Worm (Caenorhabditis elegans) whole organism, young adult: ENCODE results near the gene ceh-31.
A peak's percentile ranks its signal among the peaks of the same experiment; 100 is the strongest.

Experiments
- B0336.3 ChIP-seq: fragments of 200-800 bp; sonication (Bioruptor generic); IDR thresholded peaks from 2 replicates; pipeline ENCODE4 v1.3.6; 2022; ENCODE audit warnings: missing genetic modification characterization, missing compliant biosample characterization
- F22D6.2 ChIP-seq: sonication (generic microtip); optimal IDR thresholded peaks from 2 replicates; lab custom pipeline; 2016; ENCODE audit warnings: mild to moderate bottlenecking, missing genetic modification characterization, missing compliant biosample characterization
- F55B11.4 ChIP-seq: sonication (generic microtip); optimal IDR thresholded peaks from 2 replicates; lab custom pipeline; 2016; ENCODE audit warnings: missing compliant biosample characterization, missing genetic modification characterization, borderline replicate concordance; ENCODE audit not compliant: insufficient read depth
- F57A8.1 ChIP-seq: fragments of 200-800 bp; sonication (Bioruptor generic); optimal IDR thresholded peaks from 2 replicates; lab custom pipeline; 2018; ENCODE audit warnings: mild to moderate bottlenecking, missing genetic modification characterization, moderate library complexity, missing compliant biosample characterization
- K11D2.4 ChIP-seq: fragments of 200-800 bp; sonication (Bioruptor generic); IDR thresholded peaks from 2 replicates; pipeline ENCODE4 v1.3.6; 2022; ENCODE audit warnings: missing genetic modification reagents, missing genetic modification characterization, missing compliant biosample characterization
- K12H6.12 ChIP-seq: fragments of 200-800 bp; sonication (Bioruptor generic); optimal IDR thresholded peaks from 2 replicates; lab custom pipeline; 2018; ENCODE audit warnings: mild to moderate bottlenecking, missing genetic modification characterization, missing compliant biosample characterization
- akir-1 ChIP-seq: fragments of 200-800 bp; sonication (Bioruptor generic); optimal IDR thresholded peaks from 2 replicates; lab custom pipeline; 2018; ENCODE audit warnings: mild to moderate bottlenecking, missing genetic modification characterization, moderate library complexity, missing compliant biosample characterization
- ama-1 ChIP-seq, 3 experiments: fragments of 150-350 bp in 1 of 3; sonication (generic microtip) in 2 of 3; optimal IDR thresholded peaks; 2 replicates each; lab custom pipeline; 2014 to 2018; ENCODE audit warnings: missing biosample characterization in 2 of 3, missing genetic modification characterization in 2 of 3, missing genetic modification reagents in 2 of 3
- atf-7 ChIP-seq: sonication (generic microtip); optimal IDR thresholded peaks from 2 replicates; lab custom pipeline; 2017; ENCODE audit warnings: mild to moderate bottlenecking, missing genetic modification characterization, missing compliant biosample characterization
- attf-6 ChIP-seq: fragments of 200-800 bp; sonication (Bioruptor generic); IDR thresholded peaks from 2 replicates; pipeline ENCODE4 v1.3.6; 2022; ENCODE audit warnings: missing genetic modification reagents, missing genetic modification characterization, missing compliant biosample characterization
- bed-1 ChIP-seq: fragments of 200-800 bp; sonication (Bioruptor generic); IDR thresholded peaks from 2 replicates; pipeline ENCODE4 v1.3.6; 2022; ENCODE audit warnings: missing genetic modification reagents, missing genetic modification characterization, missing compliant biosample characterization
- cebp-1 ChIP-seq, 2 experiments: fragments of 200-800 bp in 1 of 2; sonication (Bioruptor generic) in 1 of 2; sonication (generic microtip) in 1 of 2; IDR thresholded peaks in 1 of 2; optimal IDR thresholded peaks in 1 of 2; 2 replicates each; pipeline versions ENCODE4 v1.3.6 to Lab custom; 2017 to 2022; ENCODE audit warnings: missing compliant biosample characterization in 2 of 2, missing genetic modification characterization in 2 of 2, mild to moderate bottlenecking in 1 of 2, missing genetic modification reagents in 1 of 2, moderate library complexity in 1 of 2
- ceh-100 ChIP-seq: fragments of 200-800 bp; sonication (Bioruptor generic); IDR thresholded peaks from 2 replicates; pipeline ENCODE4 v1.3.6; 2022; ENCODE audit warnings: missing genetic modification reagents, missing genetic modification characterization, missing compliant biosample characterization
- ceh-58 ChIP-seq: fragments of 200-800 bp; sonication (Bioruptor generic); IDR thresholded peaks from 2 replicates; pipeline ENCODE4 v1.3.6; 2022; ENCODE audit warnings: missing genetic modification characterization, missing compliant biosample characterization
- dox-1 ChIP-seq: fragments of 200-800 bp; sonication (Bioruptor generic); IDR thresholded peaks from 2 replicates; pipeline ENCODE4 v1.3.6; 2022; ENCODE audit warnings: missing genetic modification reagents, missing genetic modification characterization, missing compliant biosample characterization
- dpl-1 ChIP-seq: fragments of 150-350 bp; optimal IDR thresholded peaks from 2 replicates; lab custom pipeline; 2014; ENCODE audit warnings: missing biosample characterization, missing genetic modification reagents, missing genetic modification characterization
- hlh-12 ChIP-seq: sonication (generic microtip); optimal IDR thresholded peaks from 2 replicates; lab custom pipeline; 2016; ENCODE audit warnings: missing genetic modification characterization, missing compliant biosample characterization
- hlh-26 ChIP-seq: fragments of 200-800 bp; sonication (Bioruptor generic); conservative IDR thresholded peaks from 2 replicates; pipeline ENCODE4 v1.3.6; 2022; ENCODE audit warnings: missing genetic modification reagents, missing genetic modification characterization, missing compliant biosample characterization
- hmg-1.2 ChIP-seq: fragments of 200-800 bp; sonication (Bioruptor generic); IDR thresholded peaks from 2 replicates; pipeline ENCODE4 v1.3.6; 2022; ENCODE audit warnings: missing genetic modification reagents, missing genetic modification characterization, missing compliant biosample characterization
- hsf-1 ChIP-seq: fragments of 200-800 bp; sonication (Bioruptor generic); IDR thresholded peaks from 2 replicates; pipeline ENCODE4 v1.3.6; 2022; ENCODE audit warnings: missing genetic modification reagents, missing genetic modification characterization, missing compliant biosample characterization
- let-526 ChIP-seq: fragments of 200-800 bp; sonication (Bioruptor generic); IDR thresholded peaks from 2 replicates; pipeline ENCODE4 v1.3.6; 2022; ENCODE audit warnings: missing genetic modification reagents, missing genetic modification characterization, missing compliant biosample characterization
- lin-40 ChIP-seq: sonication (generic microtip); optimal IDR thresholded peaks from 2 replicates; lab custom pipeline; 2016; ENCODE audit warnings: missing genetic modification characterization, mild to moderate bottlenecking, missing compliant biosample characterization, missing genotype, missing genetic modification reagents
- lsy-27 ChIP-seq: sonication (generic microtip); optimal IDR thresholded peaks from 2 replicates; lab custom pipeline; 2017; ENCODE audit warnings: missing genetic modification characterization, mild to moderate bottlenecking, missing compliant biosample characterization, antibody characterized with exemption, missing genotype, borderline replicate concordance; ENCODE audit not compliant: insufficient read depth
- madf-3 ChIP-seq: fragments of 200-800 bp; sonication (Bioruptor generic); IDR thresholded peaks from 2 replicates; pipeline ENCODE4 v1.3.6; 2022; ENCODE audit warnings: missing genetic modification reagents, missing genetic modification characterization, missing compliant biosample characterization
- mxl-1 ChIP-seq: sonication (generic microtip); optimal IDR thresholded peaks from 2 replicates; lab custom pipeline; 2016; ENCODE audit warnings: missing genetic modification characterization, missing compliant biosample characterization
- nhr-27 ChIP-seq: fragments of 200-800 bp; sonication (Bioruptor generic); optimal IDR thresholded peaks from 2 replicates; lab custom pipeline; 2018; ENCODE audit warnings: mild to moderate bottlenecking, missing genetic modification characterization, moderate library complexity, missing compliant biosample characterization
- nhr-80 ChIP-seq: sonication (generic microtip); optimal IDR thresholded peaks from 2 replicates; lab custom pipeline; 2016; ENCODE audit warnings: missing genetic modification characterization, missing compliant biosample characterization
- snpc-1.1 ChIP-seq: sonication (generic microtip); optimal IDR thresholded peaks from 2 replicates; lab custom pipeline; 2017; ENCODE audit warnings: missing genetic modification characterization, mild to moderate bottlenecking, missing compliant biosample characterization, antibody characterized with exemption, moderate library complexity, missing genotype, missing genetic modification reagents; ENCODE audit not compliant: insufficient read depth
- snpc-3.4 ChIP-seq: sonication (generic microtip); optimal IDR thresholded peaks from 2 replicates; lab custom pipeline; 2017; ENCODE audit warnings: missing genetic modification characterization, mild to moderate bottlenecking, missing compliant biosample characterization, antibody characterized with exemption, moderate library complexity, missing genotype, missing genetic modification reagents
- tlf-1 ChIP-seq: fragments of 200-800 bp; sonication (Bioruptor generic); optimal IDR thresholded peaks from 2 replicates; lab custom pipeline; 2018; ENCODE audit warnings: mild to moderate bottlenecking, missing genetic modification characterization, missing compliant biosample characterization
- zfh-2 ChIP-seq: fragments of 200-800 bp; sonication (Bioruptor generic); conservative IDR thresholded peaks from 2 replicates; pipeline ENCODE4 v1.3.6; 2022; ENCODE audit warnings: missing genetic modification reagents, missing genetic modification characterization, missing compliant biosample characterization
- ztf-28 ChIP-seq: fragments of 200-800 bp; sonication (Bioruptor generic); IDR thresholded peaks from 2 replicates; pipeline ENCODE4 v1.3.6; 2022; ENCODE audit warnings: missing genetic modification reagents, missing genetic modification characterization, missing compliant biosample characterization

Gene ceh-31

ce11 chrX:3051315-3051993 is 18.8 kb downstream of the ceh-31 start:
- TF ChIP-seq F57A8.1 (GFP tag; lab: Kevin White, UChicago) (no peak), hlh-26 (GFP tag; lab: Robert Waterston, UW) (no peak), madf-3 (GFP tag; lab: Robert Waterston, UW) (no peak), lin-40 (no peak), bed-1 (GFP tag; lab: Robert Waterston, UW) (no peak)

ce11 chrX:3049233-3049632 is 21.0 kb downstream of the ceh-31 start:
- TF ChIP-seq B0336.3 (GFP tag; lab: Robert Waterston, UW), result no peak
- no peak for TF ChIP-seq ama-1 (optimal IDR thresholded peaks at IDR 0.05; lab: Kevin White, UChicago)
- TF ChIP-seq ama-1 (GFP tag; optimal IDR thresholded peaks at IDR 0.05; lab: Kevin White, UChicago), result no peak
- no peak for TF ChIP-seq lsy-27
- no peak for TF ChIP-seq ceh-100 (GFP tag; lab: Robert Waterston, UW)
- TF ChIP-seq cebp-1 (GFP tag; IDR thresholded peaks at IDR 0.05; lab: Robert Waterston, UW), result no peak
- TF ChIP-seq cebp-1 (tag; optimal IDR thresholded peaks at IDR 0.05; lab: Kevin White, UChicago), result peak; percentile 39
- TF ChIP-seq zfh-2, result peak; percentile 81
- no peak for TF ChIP-seq let-526 (GFP tag; lab: Robert Waterston, UW)
- TF ChIP-seq nhr-27 (tag; lab: Kevin White, UChicago), result no peak
- TF ChIP-seq K12H6.12 (tag; lab: Kevin White, UChicago), result peak; percentile 50
- peak; percentile 29 for TF ChIP-seq lin-40
- no peak for TF ChIP-seq F22D6.2 (tag; lab: Kevin White, UChicago)
- TF ChIP-seq hmg-1.2 (GFP tag; lab: Robert Waterston, UW), result peak; percentile 82; the same call in 1 of the 2 replicates
- peak; percentile 67 for TF ChIP-seq nhr-80
- TF ChIP-seq dox-1 (GFP tag; lab: Robert Waterston, UW), result peak; percentile 66; the same call in 1 of the 2 replicates

ce11 chrX:3048696-3049095 is 21.5 kb downstream of the ceh-31 start:
- TF ChIP-seq tlf-1 (GFP tag; lab: Kevin White, UChicago) (no peak), B0336.3 (GFP tag; lab: Robert Waterston, UW) (no peak), ama-1 (optimal IDR thresholded peaks at IDR 0.05; lab: Kevin White, UChicago) (no peak), ama-1 (GFP tag; optimal IDR thresholded peaks at IDR 0.05; lab: Kevin White, UChicago) (no peak), hlh-12 (tag; lab: Kevin White, UChicago) (no peak), akir-1 (GFP tag; lab: Kevin White, UChicago) (no peak), F55B11.4 (tag; lab: Kevin White, UChicago) (no peak), mxl-1 (no peak), K11D2.4 (GFP tag; lab: Robert Waterston, UW) (no peak), attf-6 (GFP tag; lab: Robert Waterston, UW) (no peak)

ce11 chrX:3047224-3047623 is 23.0 kb downstream of the ceh-31 start:
- no peak for TF ChIP-seq ztf-28
- TF ChIP-seq let-526 (GFP tag; lab: Robert Waterston, UW), result no peak
- no peak for TF ChIP-seq dpl-1 (GFP tag; lab: Kevin White, UChicago)
- no peak for TF ChIP-seq atf-7 (tag; lab: Kevin White, UChicago)
- TF ChIP-seq hsf-1, result no peak
- TF ChIP-seq dox-1 (GFP tag; lab: Robert Waterston, UW), result 0 out of 2 replicates have a peak, but pooled peaks have one; percentile 30
- peak; percentile 53 for TF ChIP-seq nhr-80
- TF ChIP-seq snpc-3.4, result no peak
- no peak for TF ChIP-seq snpc-1.1 (tag; lab: Kevin White, UChicago)
- no peak for TF ChIP-seq ceh-58
